Fruit fly (Drosophila melanogaster) whole organism, embryonic: Measurements from ENCODE around the gene CG17249.
A peak's percentile ranks its signal among the peaks of the same experiment; 100 is the strongest.

Experiments used
- B-H2 ChIP-seq: fragments of 200-800 bp; sonication (Bioruptor generic); optimal IDR thresholded peaks from 2 replicates; lab custom pipeline; 2018; ENCODE audit warnings: missing biosample characterization, mild to moderate bottlenecking, missing genetic modification characterization
- Bteb2 ChIP-seq: fragments of 200-800 bp; sonication (Bioruptor generic); optimal IDR thresholded peaks from 2 replicates; lab custom pipeline; 2016; ENCODE audit warnings: missing biosample characterization, missing genetic modification characterization
- CG10543 ChIP-seq: fragments of 200-800 bp; sonication (Bioruptor generic); optimal IDR thresholded peaks from 3 replicates; lab custom pipeline; 2017; ENCODE audit warnings: missing biosample characterization, mild to moderate bottlenecking, missing genetic modification characterization, moderate library complexity
- CG10654 ChIP-seq: fragments of 200-800 bp; sonication (Bioruptor generic); optimal IDR thresholded peaks from 2 replicates; lab custom pipeline; 2016; ENCODE audit warnings: missing biosample characterization, missing genetic modification characterization
- CG11093 ChIP-seq: fragments of 200-800 bp; sonication (Bioruptor generic); IDR thresholded peaks from 3 replicates; pipeline ENCODE4 v1.3.6; 2022; ENCODE audit warnings: missing biosample characterization, missing genetic modification characterization
- CG11723 ChIP-seq: fragments of 200-800 bp; sonication (Bioruptor generic); optimal IDR thresholded peaks from 2 replicates; lab custom pipeline; 2017; ENCODE audit warnings: missing biosample characterization, mild to moderate bottlenecking, missing genetic modification characterization
- CG14014 ChIP-seq: fragments of 200-800 bp; sonication (Bioruptor generic); IDR thresholded peaks from 2 replicates; pipeline ENCODE4 v1.3.6; 2022; ENCODE audit warnings: missing biosample characterization, missing genetic modification characterization
- CG17612 ChIP-seq: fragments of 200-800 bp; sonication (Bioruptor generic); IDR thresholded peaks from 2 replicates; pipeline ENCODE4 v1.3.6; 2022; ENCODE audit warnings: missing biosample characterization, missing genetic modification characterization
- CG3065 ChIP-seq: fragments of 200-800 bp; sonication (Bioruptor generic); optimal IDR thresholded peaks from 2 replicates; lab custom pipeline; 2016; ENCODE audit warnings: missing biosample characterization, missing genetic modification characterization
- CG31224 ChIP-seq: fragments of 200-800 bp; sonication (Bioruptor generic); IDR thresholded peaks from 2 replicates; pipeline ENCODE4 v1.3.6; 2022; ENCODE audit warnings: missing biosample characterization, missing genetic modification characterization
- CG3995 ChIP-seq: fragments of 200-800 bp; sonication (Bioruptor generic); optimal IDR thresholded peaks from 3 replicates; lab custom pipeline; 2016; ENCODE audit warnings: missing biosample characterization, missing genetic modification characterization
- CG4282 ChIP-seq: fragments of 200-800 bp; sonication (Bioruptor generic); optimal IDR thresholded peaks from 2 replicates; lab custom pipeline; 2016; ENCODE audit warnings: missing biosample characterization, missing genetic modification characterization
- CG4617 ChIP-seq: fragments of 200-800 bp; sonication (Bioruptor generic); optimal IDR thresholded peaks from 3 replicates; lab custom pipeline; 2016; ENCODE audit warnings: missing biosample characterization, missing genetic modification characterization, borderline replicate concordance
- CG4854 ChIP-seq: fragments of 200-800 bp; sonication (Bioruptor generic); optimal IDR thresholded peaks from 2 replicates; lab custom pipeline; 2016; ENCODE audit warnings: missing biosample characterization, missing genetic modification characterization, inconsistent platforms
- CG5180 ChIP-seq: fragments of 200-800 bp; sonication (Bioruptor generic); optimal IDR thresholded peaks from 3 replicates; lab custom pipeline; 2017; ENCODE audit warnings: missing biosample characterization, missing genetic modification characterization, mild to moderate bottlenecking, moderate library complexity, missing genetic modification reagents
- CG5245 ChIP-seq: fragments of 200-800 bp; sonication (Bioruptor generic); optimal IDR thresholded peaks from 3 replicates; lab custom pipeline; 2016; ENCODE audit warnings: missing biosample characterization, missing genetic modification characterization
- CG8765 ChIP-seq: fragments of 200-800 bp; sonication (Bioruptor generic); IDR thresholded peaks from 2 replicates; pipeline ENCODE4 v1.3.6; 2022; ENCODE audit warnings: missing biosample characterization, missing genetic modification characterization
- CG8924 ChIP-seq: fragments of 200-800 bp; optimal IDR thresholded peaks from 3 replicates; lab custom pipeline; 2019; ENCODE audit warnings: missing biosample characterization, mild to moderate bottlenecking, missing genetic modification characterization, moderate library complexity
- CG9609 ChIP-seq: fragments of 200-800 bp; sonication (Bioruptor generic); optimal IDR thresholded peaks from 3 replicates; lab custom pipeline; 2016; ENCODE audit warnings: missing biosample characterization, missing genetic modification characterization
- CG9797 ChIP-seq: fragments of 200-800 bp; sonication (Bioruptor generic); optimal IDR thresholded peaks from 3 replicates; lab custom pipeline; 2018; ENCODE audit warnings: missing biosample characterization, mild to moderate bottlenecking, missing genetic modification characterization
- CG9932 ChIP-seq: fragments of 200-800 bp; sonication (Bioruptor generic); IDR thresholded peaks from 2 replicates; pipeline ENCODE4 v1.3.6; 2022; ENCODE audit warnings: missing biosample characterization, missing genetic modification characterization
- CTCF ChIP-seq: fragments of 200-800 bp; sonication (Bioruptor generic); optimal IDR thresholded peaks from 2 replicates; lab custom pipeline; 2017; ENCODE audit warnings: missing biosample characterization, mild to moderate bottlenecking, missing genetic modification characterization, moderate library complexity
- Dp ChIP-seq: fragments of 200-800 bp; sonication (Bioruptor generic); optimal IDR thresholded peaks from 2 replicates; lab custom pipeline; 2018; ENCODE audit warnings: missing biosample characterization, mild to moderate bottlenecking, missing genetic modification characterization, moderate library complexity
- Eip74EF ChIP-seq, 2 experiments: fragments of 200-800 bp in 1 of 2; fragments of >200 bp in 1 of 2; sonication (Bioruptor generic) in 1 of 2; optimal IDR thresholded peaks; 2 replicates each; lab custom pipeline; 2017 to 2019; ENCODE audit warnings: missing biosample characterization in 2 of 2, missing genetic modification characterization in 2 of 2, mild to moderate bottlenecking in 1 of 2, moderate library complexity in 1 of 2
- Ets65A ChIP-seq: fragments of 200-800 bp; sonication (Bioruptor generic); peaks from one replicate; lab custom pipeline; 2016; ENCODE audit warnings: missing biosample characterization, missing genetic modification characterization
- GATAe ChIP-seq: fragments of 200-800 bp; sonication (Bioruptor generic); conservative IDR thresholded peaks from 2 replicates; pipeline ENCODE4 v1.3.6; 2022; ENCODE audit warnings: missing biosample characterization, missing genetic modification characterization
- Hey ChIP-seq: fragments of 200-800 bp; sonication (Bioruptor generic); optimal IDR thresholded peaks from 3 replicates; lab custom pipeline; 2018; ENCODE audit warnings: missing biosample characterization, mild to moderate bottlenecking, missing genetic modification characterization
- MBD-R2 ChIP-seq: fragments of 200-800 bp; sonication (Bioruptor generic); IDR thresholded peaks from 2 replicates; pipeline ENCODE4 v1.3.6; 2022; ENCODE audit warnings: missing biosample characterization, missing genetic modification characterization
- Mad ChIP-seq: fragments of 200-800 bp; sonication (Bioruptor generic); optimal IDR thresholded peaks from 2 replicates; lab custom pipeline; 2016; ENCODE audit warnings: missing biosample characterization, missing genetic modification characterization
- Neu2 ChIP-seq: fragments of 200-800 bp; sonication (Bioruptor generic); optimal IDR thresholded peaks from 3 replicates; lab custom pipeline; 2016; ENCODE audit warnings: missing biosample characterization, missing genetic modification characterization, borderline replicate concordance
- Nf-YB ChIP-seq: fragments of 200-800 bp; sonication (Bioruptor generic); optimal IDR thresholded peaks from 3 replicates; lab custom pipeline; 2019; ENCODE audit warnings: missing biosample characterization, mild to moderate bottlenecking, missing genetic modification characterization, moderate library complexity
- PHDP ChIP-seq: fragments of 200-800 bp; sonication (Bioruptor generic); optimal IDR thresholded peaks from 3 replicates; lab custom pipeline; 2018; ENCODE audit warnings: missing biosample characterization, mild to moderate bottlenecking, missing genetic modification characterization, moderate library complexity
- Scr ChIP-seq: fragments of 200-800 bp; sonication (Bioruptor generic); IDR thresholded peaks from 2 replicates; pipeline ENCODE4 v1.3.6; 2022; ENCODE audit warnings: missing biosample characterization, missing genetic modification characterization; ENCODE audit not compliant: partially characterized antibody
- btn ChIP-seq: fragments of 200-800 bp; sonication (Bioruptor generic); optimal IDR thresholded peaks from 2 replicates; lab custom pipeline; 2016; ENCODE audit warnings: missing biosample characterization, missing genetic modification characterization
- cg ChIP-seq: fragments of 200-800 bp; sonication (Bioruptor generic); optimal IDR thresholded peaks from 3 replicates; lab custom pipeline; 2019; ENCODE audit warnings: missing biosample characterization, mild to moderate bottlenecking, missing genetic modification characterization, moderate library complexity
- danr ChIP-seq: fragments of 200-800 bp; sonication (Bioruptor generic); IDR thresholded peaks from 2 replicates; pipeline ENCODE4 v1.3.6; 2022; ENCODE audit warnings: missing biosample characterization, missing genetic modification characterization
- dm ChIP-seq: fragments of 200-800 bp; sonication (Bioruptor generic); optimal IDR thresholded peaks from 3 replicates; lab custom pipeline; 2016; ENCODE audit warnings: missing biosample characterization, missing genetic modification characterization
- dpn ChIP-seq, 2 experiments: fragments of 200-800 bp; sonication (Bioruptor generic); optimal IDR thresholded peaks; 3 replicates each; lab custom pipeline; 2016; ENCODE audit warnings: missing biosample characterization in 2 of 2, missing genetic modification characterization in 2 of 2
- fd3F ChIP-seq: fragments of 200-800 bp; sonication (Bioruptor generic); optimal IDR thresholded peaks from 2 replicates; lab custom pipeline; 2018; ENCODE audit warnings: missing biosample characterization, mild to moderate bottlenecking, missing genetic modification characterization, moderate library complexity
- h ChIP-seq: fragments of >200 bp; optimal IDR thresholded peaks from 2 replicates; lab custom pipeline; 2017
- lilli ChIP-seq: fragments of 200-800 bp; sonication (Bioruptor generic); optimal IDR thresholded peaks from 3 replicates; lab custom pipeline; 2016; ENCODE audit warnings: missing biosample characterization, missing genetic modification characterization
- maf-S ChIP-seq: fragments of 200-800 bp; sonication (Bioruptor generic); optimal IDR thresholded peaks from 2 replicates; lab custom pipeline; 2016; ENCODE audit warnings: missing biosample characterization, missing genetic modification characterization
- pb ChIP-seq: fragments of 200-800 bp; sonication (Bioruptor generic); optimal IDR thresholded peaks from 3 replicates; lab custom pipeline; 2016; ENCODE audit warnings: missing biosample characterization, missing genetic modification characterization
- pita ChIP-seq: fragments of 200-800 bp; sonication (Bioruptor generic); optimal IDR thresholded peaks from 2 replicates; lab custom pipeline; 2017; ENCODE audit warnings: missing biosample characterization, mild to moderate bottlenecking, missing genetic modification characterization
- sima ChIP-seq: fragments of 200-800 bp; sonication (Bioruptor generic); optimal IDR thresholded peaks from 2 replicates; lab custom pipeline; 2016; ENCODE audit warnings: missing biosample characterization, missing genetic modification characterization
- sisA ChIP-seq: fragments of 200-800 bp; sonication (Bioruptor generic); IDR thresholded peaks from 2 replicates; pipeline ENCODE4 v1.3.6; 2022; ENCODE audit warnings: missing biosample characterization, missing genetic modification characterization
- slp2 ChIP-seq: fragments of 200-800 bp; sonication (Bioruptor generic); optimal IDR thresholded peaks from 2 replicates; lab custom pipeline; 2016; ENCODE audit warnings: missing biosample characterization, missing genetic modification characterization
- sna ChIP-seq: fragments of 200-800 bp; sonication (Bioruptor generic); IDR thresholded peaks from 2 replicates; pipeline ENCODE4 v1.3.6; 2022; ENCODE audit warnings: missing biosample characterization, missing genetic modification characterization; ENCODE audit not compliant: partially characterized antibody
- so ChIP-seq: fragments of 200-800 bp; sonication (Bioruptor generic); IDR thresholded peaks from 3 replicates; pipeline ENCODE4 v1.3.6; 2022; ENCODE audit warnings: missing biosample characterization, missing genetic modification characterization
- toy ChIP-seq: fragments of 200-800 bp; sonication (Bioruptor generic); IDR thresholded peaks from 2 replicates; pipeline ENCODE4 v1.3.6; 2022; ENCODE audit warnings: missing biosample characterization, missing genetic modification characterization
- ttk ChIP-seq: fragments of 200-800 bp; sonication (Bioruptor generic); IDR thresholded peaks from 2 replicates; pipeline ENCODE4 v2.1.2; 2022; ENCODE audit warnings: missing biosample characterization, missing genetic modification characterization
- vfl ChIP-seq: fragments of 200-800 bp; sonication (Bioruptor generic); optimal IDR thresholded peaks from 2 replicates; lab custom pipeline; 2016; ENCODE audit warnings: missing biosample characterization, missing genetic modification characterization

The CG17249 gene

dm6 chr3L:1618116-1618727 lies 29.0 kb downstream of the CG17249 start, which contains the start of the genes CG13926, ABCB7 and CG33230 (continued):
- TF ChIP-seq Hey (tag; lab: Kevin White, UChicago) (peak; percentile 81), pb (no peak), btn (GFP tag; lab: Kevin White, UChicago) (no peak), Eip74EF (GFP tag; optimal IDR thresholded peaks at IDR 0.05; lab: Kevin White, UChicago) (no peak), CTCF (GFP tag; lab: Kevin White, UChicago) (no peak), PHDP (tag; lab: Kevin White, UChicago) (no peak), fd3F (GFP tag; lab: Kevin White, UChicago) (no peak), slp2 (no peak), GATAe (GFP tag; lab: Robert Waterston, UW) (no peak), CG5180 (GFP tag; lab: Kevin White, UChicago) (no peak), CG17612 (no peak), Neu2 (GFP tag; lab: Kevin White, UChicago) (no peak), CG10654 (no peak), so (GFP tag; lab: Robert Waterston, UW) (no peak), CG3065 (GFP tag; lab: Kevin White, UChicago) (no peak), CG8924 (tag; lab: Kevin White, UChicago) (peak; percentile 4), Scr (GFP tag; lab: Robert Waterston, UW) (peak; percentile 54), CG31224 (GFP tag; lab: Robert Waterston, UW) (no peak), toy (GFP tag; lab: Robert Waterston, UW) (no peak), CG8765 (GFP tag; lab: Robert Waterston, UW) (no peak), sisA (GFP tag; lab: Robert Waterston, UW) (0 out of 2 replicates have a peak, but pooled peaks have one; percentile 19), CG3995 (GFP tag; lab: Kevin White, UChicago) (peak; percentile 24), cg (GFP tag; lab: Kevin White, UChicago) (no peak), CG14014 (GFP tag; lab: Robert Waterston, UW) (no peak), vfl (GFP tag; lab: Kevin White, UChicago) (no peak), Dp (GFP tag; lab: Kevin White, UChicago) (peak; percentile 14), CG4282 (GFP tag; lab: Kevin White, UChicago) (no peak), CG11093 (GFP tag; lab: Robert Waterston, UW) (no peak), CG9609 (GFP tag; lab: Kevin White, UChicago) (no peak), Bteb2 (GFP tag; lab: Kevin White, UChicago) (no peak), MBD-R2 (peak; percentile 84), maf-S (peak; percentile 29), lilli (peak; percentile 64), h (no peak), CG9797 (GFP tag; lab: Kevin White, UChicago) (no peak), CG5245 (GFP tag; lab: Kevin White, UChicago) (peak; percentile 14), CG4854 (GFP tag; lab: Kevin White, UChicago) (no peak), CG9932 (GFP tag; lab: Robert Waterston, UW) (peak; percentile 53; the same call in 1 of the 2 replicates), B-H2 (GFP tag; lab: Kevin White, UChicago) (peak; percentile 59), CG11723 (GFP tag; lab: Kevin White, UChicago) (no peak), pita (GFP tag; lab: Kevin White, UChicago) (no peak), ttk (GFP tag; lab: Robert Waterston, UW) (no peak), danr (GFP tag; lab: Robert Waterston, UW) (no peak), Mad (GFP tag; lab: Kevin White, UChicago) (peak; percentile 9), Ets65A (GFP tag; lab: Kevin White, UChicago) (peak; percentile 92), sna (GFP tag; lab: Robert Waterston, UW) (no peak), CG10543 (GFP tag; lab: Kevin White, UChicago) (peak; percentile 61), sima (no peak), CG4617 (GFP tag; lab: Kevin White, UChicago) (peak; percentile 71), dm (GFP tag; lab: Kevin White, UChicago) (no peak), Nf-YB (no peak), dpn (GFP tag; optimal IDR thresholded peaks at IDR 0.05; lab: Kevin White, UChicago) (peak; percentile 6 to 23)
